Worm (Caenorhabditis elegans) whole organism, young adult: ENCODE results near the gene mdt-27.

Experiments
- B0035.1 ChIP-seq: sonication (generic microtip); optimal IDR thresholded peaks from 2 replicates; lab custom pipeline; 2016; ENCODE audit warnings: missing genetic modification characterization, mild to moderate bottlenecking, missing compliant biosample characterization, missing genotype, missing genetic modification reagents
- B0261.1 ChIP-seq: sonication (generic microtip); optimal IDR thresholded peaks from 2 replicates; lab custom pipeline; 2016; ENCODE audit warnings: mild to moderate bottlenecking, missing genetic modification characterization, moderate library complexity, missing compliant biosample characterization
- C17E4.6 ChIP-seq: fragments of 200-800 bp; sonication (Bioruptor generic); IDR thresholded peaks from 2 replicates; pipeline ENCODE4 v1.3.6; 2022; ENCODE audit warnings: missing genetic modification reagents, missing genetic modification characterization, missing compliant biosample characterization
- F22D6.2 ChIP-seq: sonication (generic microtip); optimal IDR thresholded peaks from 2 replicates; lab custom pipeline; 2016; ENCODE audit warnings: mild to moderate bottlenecking, missing genetic modification characterization, missing compliant biosample characterization
- F39B2.1 ChIP-seq: fragments of 200-800 bp; sonication (Bioruptor generic); IDR thresholded peaks from 2 replicates; pipeline ENCODE4 v1.3.6; 2022; ENCODE audit warnings: missing genetic modification reagents, missing genetic modification characterization, missing compliant biosample characterization
- F49E8.2 ChIP-seq: sonication (generic microtip); optimal IDR thresholded peaks from 3 replicates; lab custom pipeline; 2017; ENCODE audit warnings: missing genetic modification characterization, mild to moderate bottlenecking, missing compliant biosample characterization, antibody characterized with exemption, moderate library complexity; ENCODE audit not compliant: insufficient read depth
- F55B11.4 ChIP-seq: sonication (generic microtip); optimal IDR thresholded peaks from 2 replicates; lab custom pipeline; 2016; ENCODE audit warnings: missing compliant biosample characterization, missing genetic modification characterization, borderline replicate concordance; ENCODE audit not compliant: insufficient read depth
- F57A8.1 ChIP-seq: fragments of 200-800 bp; sonication (Bioruptor generic); optimal IDR thresholded peaks from 2 replicates; lab custom pipeline; 2018; ENCODE audit warnings: mild to moderate bottlenecking, missing genetic modification characterization, moderate library complexity, missing compliant biosample characterization
- K12H6.12 ChIP-seq: fragments of 200-800 bp; sonication (Bioruptor generic); optimal IDR thresholded peaks from 2 replicates; lab custom pipeline; 2018; ENCODE audit warnings: mild to moderate bottlenecking, missing genetic modification characterization, missing compliant biosample characterization
- Y67H2A.10 ChIP-seq: fragments of 200-800 bp; sonication (Bioruptor generic); conservative IDR thresholded peaks from 2 replicates; pipeline ENCODE4 v1.3.6; 2022; ENCODE audit warnings: missing genetic modification reagents, missing genetic modification characterization, missing compliant biosample characterization
- Y95B8A.8 ChIP-seq: fragments of 200-800 bp; sonication (Bioruptor generic); IDR thresholded peaks from 2 replicates; pipeline ENCODE4 v1.3.6; 2022; ENCODE audit warnings: missing genetic modification reagents, missing genetic modification characterization, missing compliant biosample characterization
- aptf-2 ChIP-seq: fragments of 200-800 bp; sonication (Bioruptor generic); conservative IDR thresholded peaks from 2 replicates; pipeline ENCODE4 v1.3.6; 2022; ENCODE audit warnings: missing genetic modification reagents, missing genetic modification characterization, missing compliant biosample characterization
- athp-1 ChIP-seq: sonication (generic microtip); optimal IDR thresholded peaks from 2 replicates; lab custom pipeline; 2017; ENCODE audit warnings: mild to moderate bottlenecking, missing genetic modification characterization, missing compliant biosample characterization
- attf-5 ChIP-seq: fragments of 200-800 bp; sonication (Bioruptor generic); optimal IDR thresholded peaks from 2 replicates; lab custom pipeline; 2018; ENCODE audit warnings: mild to moderate bottlenecking, missing genetic modification characterization, missing compliant biosample characterization
- ccch-3 ChIP-seq: fragments of 200-800 bp; sonication (Bioruptor generic); optimal IDR thresholded peaks from 2 replicates; lab custom pipeline; 2018; ENCODE audit warnings: mild to moderate bottlenecking, missing genetic modification characterization, missing compliant biosample characterization
- cebp-2 ChIP-seq: fragments of 200-800 bp; sonication (Bioruptor generic); IDR thresholded peaks from 2 replicates; pipeline ENCODE4 v1.3.6; 2022; ENCODE audit warnings: missing genetic modification characterization, missing compliant biosample characterization
- ceh-91 ChIP-seq: fragments of 200-800 bp; sonication (Bioruptor generic); IDR thresholded peaks from 2 replicates; pipeline ENCODE4 v1.3.6; 2022; ENCODE audit warnings: missing genetic modification reagents, missing genetic modification characterization, missing compliant biosample characterization
- dpl-1 ChIP-seq: fragments of 150-350 bp; optimal IDR thresholded peaks from 2 replicates; lab custom pipeline; 2014; ENCODE audit warnings: missing biosample characterization, missing genetic modification reagents, missing genetic modification characterization
- egl-18 ChIP-seq: fragments of 200-800 bp; sonication (Bioruptor generic); IDR thresholded peaks from 2 replicates; pipeline ENCODE4 v1.3.6; 2022; ENCODE audit warnings: missing genetic modification reagents, missing genetic modification characterization, missing compliant biosample characterization
- gei-17 ChIP-seq: fragments of 200-800 bp; sonication (Bioruptor generic); optimal IDR thresholded peaks from 2 replicates; lab custom pipeline; 2018; ENCODE audit warnings: mild to moderate bottlenecking, missing genetic modification characterization, missing compliant biosample characterization
- hmg-20 ChIP-seq: fragments of 200-800 bp; sonication (Bioruptor generic); IDR thresholded peaks from 2 replicates; pipeline ENCODE4 v1.3.6; 2022; ENCODE audit warnings: missing genetic modification reagents, missing genetic modification characterization, missing compliant biosample characterization
- lag-1 ChIP-seq: fragments of 200-800 bp; sonication (Bioruptor generic); IDR thresholded peaks from 2 replicates; pipeline ENCODE4 v1.3.6; 2022; ENCODE audit warnings: missing genetic modification reagents, missing genetic modification characterization, missing compliant biosample characterization
- lin-35 ChIP-seq, 3 experiments: fragments of 150-350 bp in 2 of 3; sonication (generic microtip) in 1 of 3; optimal IDR thresholded peaks; 2 replicates each; lab custom pipeline; 2014 to 2018; ENCODE audit warnings: missing biosample characterization in 3 of 3, missing genetic modification characterization in 3 of 3, missing genetic modification reagents in 3 of 3
- mcd-1 ChIP-seq: fragments of 200-800 bp; sonication (Bioruptor generic); IDR thresholded peaks from 2 replicates; pipeline ENCODE4 v1.3.6; 2022; ENCODE audit warnings: missing genetic modification reagents, missing genetic modification characterization, missing compliant biosample characterization
- nfya-2 ChIP-seq: fragments of 200-800 bp; sonication (Bioruptor generic); IDR thresholded peaks from 2 replicates; pipeline ENCODE4 v1.3.6; 2022; ENCODE audit warnings: missing genetic modification reagents, missing genetic modification characterization, missing compliant biosample characterization
- nfyb-1 ChIP-seq: fragments of 200-800 bp; sonication (Bioruptor generic); IDR thresholded peaks from 2 replicates; pipeline ENCODE4 v1.3.6; 2022; ENCODE audit warnings: missing genetic modification reagents, missing genetic modification characterization, missing compliant biosample characterization
- nhr-120 ChIP-seq: fragments of 200-800 bp; sonication (Bioruptor generic); IDR thresholded peaks from 2 replicates; pipeline ENCODE4 v1.3.6; 2022; ENCODE audit warnings: missing genetic modification characterization, missing compliant biosample characterization
- nhr-80 ChIP-seq: sonication (generic microtip); optimal IDR thresholded peaks from 2 replicates; lab custom pipeline; 2016; ENCODE audit warnings: missing genetic modification characterization, missing compliant biosample characterization
- nhr-90 ChIP-seq: sonication (generic microtip); optimal IDR thresholded peaks from 2 replicates; lab custom pipeline; 2016; ENCODE audit warnings: missing genotype, mild to moderate bottlenecking, missing genetic modification characterization, missing compliant biosample characterization
- pbrm-1 ChIP-seq: fragments of 200-800 bp; sonication (Bioruptor generic); IDR thresholded peaks from 2 replicates; pipeline ENCODE4 v1.3.6; 2022; ENCODE audit warnings: missing genetic modification reagents, missing genetic modification characterization, missing compliant biosample characterization
- rcor-1 ChIP-seq: fragments of 200-800 bp; sonication (Bioruptor generic); IDR thresholded peaks from 2 replicates; pipeline ENCODE4 v1.3.6; 2022; ENCODE audit warnings: missing genetic modification reagents, missing genetic modification characterization, missing compliant biosample characterization
- repo-1 ChIP-seq: sonication (generic microtip); optimal IDR thresholded peaks from 2 replicates; lab custom pipeline; 2017; ENCODE audit warnings: mild to moderate bottlenecking, missing genetic modification characterization, missing compliant biosample characterization
- snpc-3.4 ChIP-seq: sonication (generic microtip); optimal IDR thresholded peaks from 2 replicates; lab custom pipeline; 2017; ENCODE audit warnings: missing genetic modification characterization, mild to moderate bottlenecking, missing compliant biosample characterization, antibody characterized with exemption, moderate library complexity, missing genotype, missing genetic modification reagents
- snpc-4 ChIP-seq, 5 experiments: fragments of 150-350 bp in 1 of 5; sonication (generic microtip) in 4 of 5; optimal IDR thresholded peaks; 2 replicates each; lab custom pipeline; 2014 to 2018; ENCODE audit warnings: missing genetic modification characterization in 5 of 5, missing biosample characterization in 3 of 5, antibody characterized with exemption in 2 of 5, mild to moderate bottlenecking in 2 of 5, missing compliant biosample characterization in 2 of 5, missing genotype in 2 of 5, moderate library complexity in 2 of 5, missing genetic modification reagents in 1 of 5
- tbp1 ChIP-seq: fragments of 200-800 bp; sonication (Bioruptor generic); optimal IDR thresholded peaks from 2 replicates; lab custom pipeline; 2018; ENCODE audit warnings: mild to moderate bottlenecking, missing genetic modification characterization, missing compliant biosample characterization
- tbx-9 ChIP-seq: sonication (generic microtip); optimal IDR thresholded peaks from 2 replicates; lab custom pipeline; 2016; ENCODE audit warnings: borderline replicate concordance, missing genetic modification characterization, inconsistent platforms, missing compliant biosample characterization
- unc-62 ChIP-seq: fragments of 150-350 bp; optimal IDR thresholded peaks from 2 replicates; lab custom pipeline; 2014; ENCODE audit warnings: missing biosample characterization, missing genetic modification reagents, missing genetic modification characterization
- zim-3 ChIP-seq: sonication (generic microtip); optimal IDR thresholded peaks from 2 replicates; lab custom pipeline; 2017; ENCODE audit warnings: mild to moderate bottlenecking, missing genetic modification characterization, moderate library complexity, missing compliant biosample characterization
- ztf-26 ChIP-seq: sonication (generic microtip); optimal IDR thresholded peaks from 2 replicates; lab custom pipeline; 2017; ENCODE audit warnings: missing genetic modification characterization, missing compliant biosample characterization

The mdt-27 gene

DNA sequence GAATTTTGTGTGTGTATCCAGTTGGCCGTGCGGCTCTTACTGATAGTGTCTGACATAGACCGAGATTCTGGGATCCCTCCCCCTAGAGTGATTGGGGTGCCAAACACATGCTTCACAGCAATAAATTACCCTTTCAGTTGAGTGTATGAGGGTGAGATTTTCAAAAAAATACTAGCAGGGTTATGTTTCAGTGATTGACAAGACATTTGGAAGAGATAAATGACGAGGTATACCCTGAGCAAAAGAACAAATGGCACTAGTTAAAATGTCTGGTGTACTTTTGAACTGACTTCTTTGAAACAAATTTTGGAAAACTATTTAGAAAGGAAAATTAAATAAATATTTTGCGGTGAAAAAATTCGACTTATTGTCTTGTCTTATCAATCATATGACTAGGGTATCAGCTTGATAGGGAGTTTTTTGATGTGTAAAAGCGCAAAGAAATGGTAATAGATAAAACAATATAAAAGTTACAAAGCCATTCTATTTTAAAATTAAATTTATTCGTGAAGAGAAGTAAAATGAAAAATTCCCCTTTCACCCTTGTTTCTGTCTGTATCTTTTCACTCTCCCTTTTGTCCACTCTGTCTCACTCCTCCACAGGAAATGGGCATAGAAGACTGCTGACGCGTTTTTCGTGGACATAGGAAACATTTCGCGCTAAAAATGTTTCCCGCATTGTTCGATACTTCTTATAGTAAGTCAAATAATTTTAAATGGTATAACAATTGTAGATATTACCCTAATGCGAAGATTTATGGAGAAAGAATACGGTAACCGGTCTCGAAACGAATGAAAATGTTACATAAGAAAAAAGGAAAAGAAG, 29.9 kb upstream of the mdt-27 start, which contains the start of gene glo-4 (continued):
- peak; percentile 56 for TF ChIP-seq dpl-1

DNA sequence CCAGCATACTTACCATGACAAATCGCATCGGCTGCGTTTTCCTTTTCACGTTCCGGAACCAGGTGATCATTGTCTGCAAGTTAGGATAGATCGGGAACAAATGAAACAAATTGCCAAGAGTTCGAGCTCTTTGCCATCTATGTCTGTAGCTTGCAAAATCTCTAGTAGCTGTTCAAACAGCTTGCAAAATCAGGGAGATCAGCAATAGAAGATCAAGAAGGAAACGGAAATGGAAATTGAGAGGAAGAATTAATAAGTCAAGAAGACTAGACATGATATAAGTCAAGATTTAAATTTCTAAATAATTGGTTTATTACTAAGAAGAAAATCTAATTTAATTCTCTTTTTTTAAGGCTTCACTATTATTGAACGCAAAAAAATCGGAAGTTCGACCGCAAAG, 18.8 kb upstream of the mdt-27 start, which contains the start of gene F07C3.3:
TSS of gene F07C3.3 (minus strand) at position 101 of the 400 bp plus-strand sequence.
- TF ChIP-seq C17E4.6 (GFP tag; lab: Robert Waterston, UW): no peak
- no peak for TF ChIP-seq B0261.1
- no peak for TF ChIP-seq B0035.1 (tag; lab: Kevin White, UChicago)
- no peak for TF ChIP-seq F55B11.4 (tag; lab: Kevin White, UChicago)
- TF ChIP-seq tbx-9: no peak
- no peak for TF ChIP-seq mcd-1 (GFP tag; lab: Robert Waterston, UW)
- TF ChIP-seq zim-3: no peak
- no peak for TF ChIP-seq gei-17
- no peak for TF ChIP-seq tbp1 (GFP tag; lab: Kevin White, UChicago)
- TF ChIP-seq nhr-80 (tag; lab: Kevin White, UChicago): no peak
- no peak for TF ChIP-seq F22D6.2 (tag; lab: Kevin White, UChicago)
- no peak for TF ChIP-seq ceh-91
- TF ChIP-seq lin-35 (GFP tag; optimal IDR thresholded peaks at IDR 0.05; lab: Kevin White, UChicago): no peak
- no peak for TF ChIP-seq Y67H2A.10 (GFP tag; lab: Robert Waterston, UW)
- TF ChIP-seq cebp-2 (GFP tag; lab: Robert Waterston, UW): no peak
- no peak for TF ChIP-seq unc-62 (GFP tag; lab: Kevin White, UChicago)
- TF ChIP-seq nfya-2 (GFP tag; lab: Robert Waterston, UW): no peak

DNA sequence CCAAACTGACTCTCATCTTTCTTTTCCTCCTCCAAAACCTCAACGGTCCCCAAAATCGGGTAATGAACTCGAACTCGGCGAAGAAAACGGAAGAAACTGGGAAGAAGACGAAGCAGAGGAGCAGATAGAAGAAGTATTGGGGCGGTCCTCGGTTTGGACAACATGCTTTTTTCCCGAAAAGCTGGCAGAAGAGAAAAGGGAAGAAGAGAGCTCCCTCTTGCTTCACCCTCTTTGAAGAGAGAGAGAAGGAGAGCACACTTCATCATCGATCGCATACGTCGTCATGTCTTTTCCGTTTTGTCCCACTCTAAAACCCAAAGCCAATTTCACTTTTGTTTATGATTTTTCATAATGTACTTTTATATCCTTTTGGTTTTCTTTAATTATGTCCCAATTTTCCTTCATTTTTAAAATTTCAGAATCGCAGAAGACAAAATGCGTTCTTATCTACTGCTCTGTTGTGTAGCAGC, 12.3 kb upstream of the mdt-27 start, which contains the start of gene F07C3.2:
TSS of gene F07C3.2 (plus strand) at position 420 of the 470 bp plus-strand sequence.
- TF ChIP-seq zim-3 (no peak), attf-5 (GFP tag; lab: Kevin White, UChicago) (no peak), F49E8.2 (no peak), snpc-4 (GFP tag; optimal IDR thresholded peaks at IDR 0.05; lab: Kevin White, UChicago) (no peak), snpc-4 (tag; optimal IDR thresholded peaks at IDR 0.05; lab: Kevin White, UChicago) (no peak), ztf-26 (no peak), Y95B8A.8 (GFP tag; lab: Robert Waterston, UW) (no peak), K12H6.12 (no peak), nfyb-1 (no peak), ccch-3 (GFP tag; lab: Kevin White, UChicago) (no peak), hmg-20 (no peak), pbrm-1 (no peak), nhr-90 (no peak), F39B2.1 (no peak), repo-1 (tag; lab: Kevin White, UChicago) (no peak), aptf-2 (GFP tag; lab: Robert Waterston, UW) (no peak), nhr-120 (GFP tag; lab: Robert Waterston, UW) (no peak), athp-1 (no peak)

DNA sequence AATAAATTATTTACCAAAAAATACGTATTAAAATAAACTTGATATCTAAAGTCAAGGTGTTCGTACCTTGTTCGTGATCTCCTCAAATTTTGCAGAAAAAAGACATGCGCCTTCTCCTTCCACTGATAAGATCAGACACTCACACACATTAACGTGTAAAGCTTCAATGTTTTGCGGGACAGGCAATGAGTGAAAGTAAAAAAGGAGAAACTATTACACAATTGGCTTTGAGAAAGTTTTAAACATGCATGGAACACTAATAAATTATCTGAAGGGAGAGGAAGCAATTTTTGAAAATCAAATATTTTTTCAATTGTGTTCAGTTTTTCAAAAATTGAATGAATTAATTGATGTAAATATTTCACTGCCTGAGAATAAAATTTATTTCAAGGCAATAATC, 11.5 kb upstream of the mdt-27 start:
- no peak for TF ChIP-seq nfyb-1
- no peak for TF ChIP-seq F57A8.1
- no peak for TF ChIP-seq lag-1 (GFP tag; lab: Robert Waterston, UW)
- TF ChIP-seq ztf-26: no peak
- no peak for TF ChIP-seq ccch-3 (GFP tag; lab: Kevin White, UChicago)
- TF ChIP-seq rcor-1 (GFP tag; lab: Robert Waterston, UW): no peak
- TF ChIP-seq snpc-3.4 (tag; lab: Kevin White, UChicago): no peak
- TF ChIP-seq egl-18 (GFP tag; lab: Robert Waterston, UW): no peak
